Fruit fly (Drosophila melanogaster) whole organism, embryonic: ENCODE measurements around the gene Ptpmeg2.
A peak's percentile ranks its signal among the peaks of the same experiment; 100 is the strongest.

Experiments used
- Atf3 ChIP-seq: fragments of 200-800 bp; sonication (Bioruptor generic); optimal IDR thresholded peaks from 3 replicates; lab custom pipeline; 2016; ENCODE audit warnings: missing biosample characterization, missing genetic modification characterization
- BEAF-32 ChIP-seq: fragments of 200-800 bp; sonication (Bioruptor generic); optimal IDR thresholded peaks from 3 replicates; lab custom pipeline; 2017; ENCODE audit warnings: missing biosample characterization, missing genetic modification characterization, mild to moderate bottlenecking, moderate library complexity, missing genetic modification reagents
- Blimp-1 ChIP-seq: fragments of 200-800 bp; sonication (Bioruptor generic); optimal IDR thresholded peaks from 3 replicates; lab custom pipeline; 2018; ENCODE audit warnings: missing biosample characterization, missing genetic modification characterization, mild to moderate bottlenecking, moderate library complexity, missing genetic modification reagents
- CG10366 ChIP-seq: fragments of 200-800 bp; sonication (Bioruptor generic); IDR thresholded peaks from 2 replicates; pipeline ENCODE4 v1.3.6; 2022; ENCODE audit warnings: missing biosample characterization, missing genetic modification characterization
- CG13624 ChIP-seq: fragments of 200-800 bp; sonication (Bioruptor generic); optimal IDR thresholded peaks from 2 replicates; lab custom pipeline; 2016; ENCODE audit warnings: missing biosample characterization, missing genetic modification characterization
- CG13775 ChIP-seq: fragments of 200-800 bp; sonication (Bioruptor generic); optimal IDR thresholded peaks from 3 replicates; lab custom pipeline; 2017; ENCODE audit warnings: missing biosample characterization, mild to moderate bottlenecking, missing genetic modification characterization
- CG14667 ChIP-seq: fragments of 200-800 bp; sonication (Bioruptor generic); IDR thresholded peaks from 2 replicates; pipeline ENCODE4 v1.3.6; 2022; ENCODE audit warnings: missing biosample characterization, missing genetic modification characterization
- CG15514 ChIP-seq: fragments of 200-800 bp; sonication (Bioruptor generic); optimal IDR thresholded peaks from 3 replicates; lab custom pipeline; 2017; ENCODE audit warnings: missing biosample characterization, missing genetic modification characterization, mild to moderate bottlenecking, moderate library complexity, missing genetic modification reagents
- CG17385 ChIP-seq: fragments of 200-800 bp; sonication (Bioruptor generic); optimal IDR thresholded peaks from 3 replicates; lab custom pipeline; 2018; ENCODE audit warnings: missing biosample characterization, mild to moderate bottlenecking, missing genetic modification characterization
- CG18476 ChIP-seq: fragments of 200-800 bp; sonication (Bioruptor generic); optimal IDR thresholded peaks from 2 replicates; lab custom pipeline; 2016; ENCODE audit warnings: missing biosample characterization, mild to moderate bottlenecking, missing genetic modification characterization
- CG18764 ChIP-seq: fragments of 200-800 bp; sonication (Bioruptor generic); optimal IDR thresholded peaks from 3 replicates; lab custom pipeline; 2016; ENCODE audit warnings: missing biosample characterization, missing genetic modification characterization
- CG2129 ChIP-seq: fragments of 200-800 bp; sonication (Bioruptor generic); IDR thresholded peaks from 2 replicates; pipeline ENCODE4 v1.3.6; 2022; ENCODE audit warnings: missing biosample characterization, missing genetic modification characterization; ENCODE audit not compliant: partially characterized antibody
- CG2875 ChIP-seq: fragments of 200-800 bp; sonication (Bioruptor generic); optimal IDR thresholded peaks from 2 replicates; lab custom pipeline; 2017; ENCODE audit warnings: missing biosample characterization, mild to moderate bottlenecking, missing genetic modification characterization, missing genetic modification reagents
- CG31388 ChIP-seq: fragments of 200-800 bp; sonication (Bioruptor generic); optimal IDR thresholded peaks from 2 replicates; lab custom pipeline; 2016; ENCODE audit warnings: missing biosample characterization, missing genetic modification characterization
- CG3281 ChIP-seq: fragments of 200-800 bp; sonication (Bioruptor generic); optimal IDR thresholded peaks from 3 replicates; lab custom pipeline; 2017; ENCODE audit warnings: missing biosample characterization, mild to moderate bottlenecking, missing genetic modification characterization
- CG3407 ChIP-seq: fragments of 200-800 bp; sonication (Bioruptor generic); optimal IDR thresholded peaks from 2 replicates; lab custom pipeline; 2018; ENCODE audit warnings: missing biosample characterization, mild to moderate bottlenecking, missing genetic modification characterization
- CG4328 ChIP-seq: fragments of 200-800 bp; sonication (Bioruptor generic); optimal IDR thresholded peaks from 3 replicates; lab custom pipeline; 2017; ENCODE audit warnings: missing biosample characterization, missing genetic modification reagents, missing genetic modification characterization
- CG4360 ChIP-seq: fragments of 200-800 bp; sonication (Bioruptor generic); IDR thresholded peaks from 2 replicates; pipeline ENCODE4 v1.3.6; 2022; ENCODE audit warnings: missing biosample characterization, missing genetic modification characterization
- CG6813 ChIP-seq: fragments of 200-800 bp; sonication (Bioruptor generic); optimal IDR thresholded peaks from 2 replicates; lab custom pipeline; 2017; ENCODE audit warnings: missing biosample characterization, missing genetic modification characterization, mild to moderate bottlenecking, moderate library complexity, missing genetic modification reagents
- CG7839 ChIP-seq: fragments of 200-800 bp; sonication (Bioruptor generic); optimal IDR thresholded peaks from 3 replicates; lab custom pipeline; 2018; ENCODE audit warnings: missing biosample characterization, mild to moderate bottlenecking, missing genetic modification characterization, moderate library complexity
- CG8478 ChIP-seq: fragments of >200 bp; optimal IDR thresholded peaks from 2 replicates; lab custom pipeline; 2018
- CkIIα-i1 ChIP-seq: fragments of 200-800 bp; sonication (Bioruptor generic); IDR thresholded peaks from 2 replicates; pipeline ENCODE4 v1.3.6; 2022; ENCODE audit warnings: missing biosample characterization, missing genetic modification characterization
- Dad ChIP-seq: fragments of 200-800 bp; sonication (Bioruptor generic); optimal IDR thresholded peaks from 3 replicates; lab custom pipeline; 2016; ENCODE audit warnings: missing biosample characterization, missing genetic modification characterization
- Dfd ChIP-seq, 2 experiments: fragments of >200 bp; optimal IDR thresholded peaks; 2 replicates each; lab custom pipeline; 2017; ENCODE audit warnings: missing biosample characterization in 2 of 2, missing genetic modification characterization in 2 of 2
- Doc3 ChIP-seq: fragments of 200-800 bp; sonication (Bioruptor generic); IDR thresholded peaks from 3 replicates; pipeline ENCODE4 v1.3.6; 2022; ENCODE audit warnings: missing biosample characterization, missing genetic modification characterization; ENCODE audit not compliant: partially characterized antibody
- Fer2 ChIP-seq: fragments of 200-800 bp; sonication (Bioruptor generic); optimal IDR thresholded peaks from 2 replicates; lab custom pipeline; 2018; ENCODE audit warnings: missing biosample characterization, mild to moderate bottlenecking, missing genetic modification characterization, moderate library complexity
- Rx ChIP-seq: fragments of 200-800 bp; sonication (Bioruptor generic); IDR thresholded peaks from 2 replicates; pipeline ENCODE4 v1.3.6; 2022; ENCODE audit warnings: missing biosample characterization, missing genetic modification characterization
- Side ChIP-seq: fragments of 200-800 bp; sonication (Bioruptor generic); optimal IDR thresholded peaks from 2 replicates; lab custom pipeline; 2016; ENCODE audit warnings: missing biosample characterization, missing genetic modification characterization
- Sox100B ChIP-seq: fragments of 200-800 bp; sonication (Bioruptor generic); optimal IDR thresholded peaks from 3 replicates; lab custom pipeline; 2018; ENCODE audit warnings: missing biosample characterization, mild to moderate bottlenecking, missing genetic modification characterization
- Sry-δ ChIP-seq: fragments of 200-800 bp; sonication (Bioruptor generic); optimal IDR thresholded peaks from 2 replicates; lab custom pipeline; 2016; ENCODE audit warnings: missing biosample characterization, missing genetic modification characterization
- Taf1 ChIP-seq: fragments of 200-800 bp; sonication (Bioruptor generic); IDR thresholded peaks from 2 replicates; pipeline ENCODE4 v1.3.6; 2022; ENCODE audit warnings: missing biosample characterization, missing genetic modification characterization
- ab ChIP-seq: fragments of 200-800 bp; sonication (Bioruptor generic); optimal IDR thresholded peaks from 2 replicates; lab custom pipeline; 2016; ENCODE audit warnings: missing biosample characterization, missing genetic modification characterization
- abd-A ChIP-seq: fragments of 200-800 bp; sonication (Bioruptor generic); optimal IDR thresholded peaks from 3 replicates; lab custom pipeline; 2019; ENCODE audit warnings: missing biosample characterization, mild to moderate bottlenecking, missing genetic modification characterization, moderate library complexity
- ac ChIP-seq: fragments of 200-800 bp; sonication (Bioruptor generic); optimal IDR thresholded peaks from 3 replicates; lab custom pipeline; 2017; ENCODE audit warnings: missing biosample characterization, mild to moderate bottlenecking, missing genetic modification characterization
- amos ChIP-seq: fragments of 200-800 bp; sonication (Bioruptor generic); IDR thresholded peaks from 2 replicates; pipeline ENCODE4 v1.3.6; 2022; ENCODE audit warnings: missing biosample characterization, missing genetic modification characterization; ENCODE audit not compliant: partially characterized antibody
- bcd ChIP-seq: fragments of 200-800 bp; sonication (Bioruptor generic); optimal IDR thresholded peaks from 2 replicates; lab custom pipeline; 2017; ENCODE audit warnings: missing biosample characterization, mild to moderate bottlenecking, missing genetic modification characterization
- cad ChIP-seq: fragments of >200 bp; optimal IDR thresholded peaks from 2 replicates; lab custom pipeline; 2017; ENCODE audit warnings: missing biosample characterization, missing genetic modification characterization
- esg ChIP-seq: fragments of 200-800 bp; sonication (Bioruptor generic); conservative IDR thresholded peaks from 2 replicates; pipeline ENCODE4 v1.3.6; 2022; ENCODE audit warnings: missing biosample characterization, missing genetic modification characterization
- hbn ChIP-seq: fragments of 200-800 bp; sonication (Bioruptor generic); IDR thresholded peaks from 2 replicates; pipeline ENCODE4 v1.3.6; 2022; ENCODE audit warnings: missing biosample characterization, missing genetic modification characterization; ENCODE audit not compliant: partially characterized antibody
- jing ChIP-seq: fragments of 200-800 bp; sonication (Bioruptor generic); optimal IDR thresholded peaks from 2 replicates; lab custom pipeline; 2018; ENCODE audit warnings: missing biosample characterization, mild to moderate bottlenecking, missing genetic modification characterization
- mam ChIP-seq: fragments of 200-800 bp; sonication (Bioruptor generic); optimal IDR thresholded peaks from 3 replicates; lab custom pipeline; 2016; ENCODE audit warnings: missing biosample characterization, missing genetic modification characterization
- pita ChIP-seq: fragments of 200-800 bp; sonication (Bioruptor generic); optimal IDR thresholded peaks from 2 replicates; lab custom pipeline; 2017; ENCODE audit warnings: missing biosample characterization, mild to moderate bottlenecking, missing genetic modification characterization
- sens ChIP-seq: fragments of 200-800 bp; sonication (Bioruptor generic); peaks from one replicate; lab custom pipeline; 2016; ENCODE audit warnings: missing biosample characterization, missing genetic modification characterization
- sima ChIP-seq: fragments of 200-800 bp; sonication (Bioruptor generic); optimal IDR thresholded peaks from 2 replicates; lab custom pipeline; 2016; ENCODE audit warnings: missing biosample characterization, missing genetic modification characterization
- slbo ChIP-seq: fragments of 200-800 bp; sonication (Bioruptor generic); IDR thresholded peaks from 2 replicates; pipeline ENCODE4 v1.3.6; 2022; ENCODE audit warnings: missing biosample characterization, missing genetic modification characterization
- stc ChIP-seq: fragments of 200-800 bp; sonication (Bioruptor generic); IDR thresholded peaks from 2 replicates; pipeline ENCODE4 v1.3.6; 2022; ENCODE audit warnings: missing biosample characterization, missing genetic modification characterization
- tap ChIP-seq: fragments of 200-800 bp; optimal IDR thresholded peaks from 3 replicates; lab custom pipeline; 2019; ENCODE audit warnings: missing biosample characterization, mild to moderate bottlenecking, missing genetic modification characterization, moderate library complexity
- tin ChIP-seq: fragments of 200-800 bp; sonication (Bioruptor generic); optimal IDR thresholded peaks from 3 replicates; lab custom pipeline; 2016; ENCODE audit warnings: missing biosample characterization, missing genetic modification characterization
- vvl ChIP-seq: fragments of 200-800 bp; sonication (Bioruptor generic); IDR thresholded peaks from 2 replicates; pipeline ENCODE4 v1.3.6; 2022; ENCODE audit warnings: missing biosample characterization, missing genetic modification characterization
- wor ChIP-seq: fragments of 200-800 bp; sonication (Bioruptor generic); IDR thresholded peaks from 2 replicates; pipeline ENCODE4 v1.3.6; 2022; ENCODE audit warnings: missing biosample characterization, missing genetic modification characterization

The Ptpmeg2 gene

DNA sequence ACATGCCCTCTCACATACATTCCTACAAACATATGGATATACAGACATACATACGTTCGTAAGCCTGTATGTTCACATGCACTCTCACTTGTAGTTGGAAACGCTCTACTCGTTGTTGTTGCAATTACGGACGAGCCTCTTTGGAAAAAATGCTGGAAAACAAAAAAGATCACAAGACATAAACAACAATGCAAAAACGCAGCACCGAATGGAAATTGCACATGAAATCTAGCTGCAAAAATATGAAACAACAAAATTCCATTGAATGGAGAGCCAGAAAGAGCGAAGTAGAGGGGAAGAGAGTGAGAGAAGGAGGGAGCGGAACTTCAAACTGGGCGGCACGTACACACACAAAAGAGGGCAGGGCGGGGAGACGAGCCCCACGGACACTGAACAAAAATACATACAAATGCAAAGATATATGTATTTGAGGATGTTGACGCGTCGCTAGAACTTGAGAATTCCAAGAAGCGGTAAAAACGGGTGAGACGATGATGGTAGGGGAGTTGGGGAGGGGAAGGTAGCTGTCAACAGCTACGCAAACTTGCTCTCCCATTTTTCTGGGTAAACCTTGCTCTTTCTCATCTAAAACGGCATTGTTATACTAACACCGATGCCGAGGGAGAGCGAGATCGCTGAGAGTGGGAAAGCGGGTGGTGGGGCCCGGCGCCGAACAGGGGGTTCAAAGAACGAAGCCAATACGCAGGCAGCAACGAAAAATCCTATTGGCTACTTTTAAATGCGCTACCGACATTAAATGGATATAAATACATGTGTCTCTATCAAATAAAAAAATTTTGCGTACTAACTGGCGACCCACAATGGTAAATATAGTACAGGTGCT, 74.6 kb downstream of the Ptpmeg2 start (continued):
- TF ChIP-seq BEAF-32 (GFP tag; lab: Kevin White, UChicago) (no peak), Fer2 (tag; lab: Kevin White, UChicago) (no peak), Rx (GFP tag; lab: Robert Waterston, UW) (no peak), bcd (GFP tag; lab: Kevin White, UChicago) (peak; percentile 48), ab (GFP tag; lab: Kevin White, UChicago) (no peak), CG2875 (GFP tag; lab: Kevin White, UChicago) (no peak), amos (peak; percentile 31; the same call in 1 of the 2 replicates), pita (GFP tag; lab: Kevin White, UChicago) (no peak), vvl (GFP tag; lab: Robert Waterston, UW) (0 out of 2 replicates have a peak, but pooled peaks have one; percentile 17), CG4360 (GFP tag; lab: Robert Waterston, UW) (no peak), slbo (peak; percentile 57; the same call in 1 of the 2 replicates), cad (GFP tag; lab: Kevin White, UChicago) (no peak), abd-A (peak; percentile 91), jing (GFP tag; lab: Kevin White, UChicago) (no peak), Blimp-1 (GFP tag; lab: Kevin White, UChicago) (peak; percentile 4), CG6813 (GFP tag; lab: Kevin White, UChicago) (peak; percentile 39), Sox100B (GFP tag; lab: Kevin White, UChicago) (no peak), CG3407 (no peak), sens (GFP tag; lab: Kevin White, UChicago) (no peak), Taf1 (GFP tag; lab: Robert Waterston, UW) (no peak), CG14667 (GFP tag; lab: Robert Waterston, UW) (no peak), Sry-δ (no peak), CG8478 (no peak), mam (GFP tag; lab: Kevin White, UChicago) (peak; percentile 21), tap (peak; percentile 27), CkIIα-i1 (no peak), Dfd (GFP tag; optimal IDR thresholded peaks at IDR 0.05; lab: Kevin White, UChicago) (no peak), CG3281 (GFP tag; lab: Kevin White, UChicago) (peak; percentile 33), Doc3 (GFP tag; lab: Robert Waterston, UW) (no peak), esg (GFP tag; lab: Robert Waterston, UW) (peak; percentile 35; the same call in 1 of the 2 replicates), CG13775 (GFP tag; lab: Kevin White, UChicago) (no peak), CG4328 (GFP tag; lab: Kevin White, UChicago) (no peak), Dad (GFP tag; lab: Kevin White, UChicago) (no peak), CG2129 (GFP tag; lab: Robert Waterston, UW) (no peak), wor (no peak), sima (no peak), CG17385 (GFP tag; lab: Kevin White, UChicago) (no peak), CG31388 (GFP tag; lab: Kevin White, UChicago) (no peak), hbn (GFP tag; lab: Robert Waterston, UW) (no peak), Atf3 (GFP tag; lab: Kevin White, UChicago) (no peak), stc (GFP tag; lab: Robert Waterston, UW) (no peak), CG15514 (peak; percentile 1), ac (GFP tag; lab: Kevin White, UChicago) (no peak), CG18764 (GFP tag; lab: Kevin White, UChicago) (no peak), CG18476 (GFP tag; lab: Kevin White, UChicago) (no peak), CG13624 (GFP tag; lab: Kevin White, UChicago) (peak; percentile 30), CG10366 (no peak), Side (GFP tag; lab: Kevin White, UChicago) (no peak), tin (GFP tag; lab: Kevin White, UChicago) (no peak), CG7839 (tag; lab: Kevin White, UChicago) (peak; percentile 65)
